Fruit fly (Drosophila melanogaster) whole organism, embryonic: ENCODE data around the gene CG31077.

Experiments
- CG11398 ChIP-seq: fragments of 200-800 bp; sonication (Bioruptor generic); optimal IDR thresholded peaks from 2 replicates; lab custom pipeline; 2016; ENCODE audit warnings: missing biosample characterization, missing genetic modification characterization
- CG11456 ChIP-seq: fragments of 200-800 bp; sonication (Bioruptor generic); IDR thresholded peaks from 3 replicates; pipeline ENCODE4 v1.3.6; 2022; ENCODE audit warnings: missing biosample characterization, missing genetic modification characterization
- CG11695 ChIP-seq: fragments of 200-800 bp; sonication (Bioruptor generic); IDR thresholded peaks from 3 replicates; pipeline ENCODE4 v1.3.6; 2022; ENCODE audit warnings: missing biosample characterization, missing genetic modification characterization
- CG13424 ChIP-seq: fragments of 200-800 bp; sonication (Bioruptor generic); optimal IDR thresholded peaks from 2 replicates; lab custom pipeline; 2019; ENCODE audit warnings: missing biosample characterization, mild to moderate bottlenecking, missing genetic modification characterization, moderate library complexity
- CG14441 ChIP-seq: fragments of 200-800 bp; sonication (Bioruptor generic); IDR thresholded peaks from 2 replicates; pipeline ENCODE4 v1.3.6; 2022; ENCODE audit warnings: missing biosample characterization, missing genetic modification characterization
- CG15011 ChIP-seq: fragments of 200-800 bp; sonication (Bioruptor generic); optimal IDR thresholded peaks from 3 replicates; lab custom pipeline; 2018; ENCODE audit warnings: missing biosample characterization, mild to moderate bottlenecking, missing genetic modification characterization
- CG1647 ChIP-seq: fragments of 200-800 bp; sonication (Bioruptor generic); optimal IDR thresholded peaks from 3 replicates; lab custom pipeline; 2016; ENCODE audit warnings: missing biosample characterization, missing genetic modification characterization
- CG16779 ChIP-seq: fragments of 200-800 bp; sonication (Bioruptor generic); IDR thresholded peaks from 2 replicates; pipeline ENCODE4 v1.3.6; 2022; ENCODE audit warnings: missing biosample characterization, missing genetic modification characterization
- CG17361 ChIP-seq: fragments of 200-800 bp; sonication (Bioruptor generic); IDR thresholded peaks from 3 replicates; pipeline ENCODE4 v1.3.6; 2022; ENCODE audit warnings: missing biosample characterization, missing genetic modification characterization
- CG17385 ChIP-seq: fragments of 200-800 bp; sonication (Bioruptor generic); optimal IDR thresholded peaks from 3 replicates; lab custom pipeline; 2018; ENCODE audit warnings: missing biosample characterization, mild to moderate bottlenecking, missing genetic modification characterization
- CG18262 ChIP-seq: fragments of 200-800 bp; optimal IDR thresholded peaks from 3 replicates; lab custom pipeline; 2019; ENCODE audit warnings: missing biosample characterization, mild to moderate bottlenecking, missing genetic modification characterization, moderate library complexity
- CG31365 ChIP-seq: fragments of 200-800 bp; sonication (Bioruptor generic); optimal IDR thresholded peaks from 2 replicates; lab custom pipeline; 2018; ENCODE audit warnings: missing biosample characterization, mild to moderate bottlenecking, missing genetic modification characterization
- CG31388 ChIP-seq: fragments of 200-800 bp; sonication (Bioruptor generic); optimal IDR thresholded peaks from 2 replicates; lab custom pipeline; 2016; ENCODE audit warnings: missing biosample characterization, missing genetic modification characterization
- CG32772 ChIP-seq: fragments of 200-800 bp; sonication (Bioruptor generic); IDR thresholded peaks from 2 replicates; pipeline ENCODE4 v1.3.6; 2022; ENCODE audit warnings: missing biosample characterization, missing genetic modification characterization
- CG33213 ChIP-seq: fragments of 200-800 bp; sonication (Bioruptor generic); optimal IDR thresholded peaks from 3 replicates; lab custom pipeline; 2016; ENCODE audit warnings: missing biosample characterization, missing genetic modification characterization
- CG4707 ChIP-seq: fragments of 200-800 bp; sonication (Bioruptor generic); optimal IDR thresholded peaks from 2 replicates; lab custom pipeline; 2018; ENCODE audit warnings: missing biosample characterization, mild to moderate bottlenecking, missing genetic modification characterization, moderate library complexity
- CG6683 ChIP-seq: fragments of 200-800 bp; sonication (Bioruptor generic); optimal IDR thresholded peaks from 2 replicates; lab custom pipeline; 2017; ENCODE audit warnings: missing biosample characterization, mild to moderate bottlenecking, missing genetic modification characterization, missing genetic modification reagents
- CG6791 ChIP-seq: fragments of 200-800 bp; sonication (Bioruptor generic); IDR thresholded peaks from 3 replicates; pipeline ENCODE4 v1.3.6; 2022; ENCODE audit warnings: missing biosample characterization, missing genetic modification characterization; ENCODE audit not compliant: partially characterized antibody
- CG8359 ChIP-seq: fragments of 200-800 bp; sonication (Bioruptor generic); optimal IDR thresholded peaks from 2 replicates; lab custom pipeline; 2017; ENCODE audit warnings: missing biosample characterization, mild to moderate bottlenecking, missing genetic modification characterization, borderline replicate concordance
- CG8924 ChIP-seq: fragments of 200-800 bp; optimal IDR thresholded peaks from 3 replicates; lab custom pipeline; 2019; ENCODE audit warnings: missing biosample characterization, mild to moderate bottlenecking, missing genetic modification characterization, moderate library complexity
- CrebB ChIP-seq: fragments of 200-800 bp; sonication (Bioruptor generic); optimal IDR thresholded peaks from 3 replicates; lab custom pipeline; 2018; ENCODE audit warnings: missing biosample characterization, mild to moderate bottlenecking, missing genetic modification characterization
- Deaf1 ChIP-seq: fragments of 200-800 bp; optimal IDR thresholded peaks from 3 replicates; lab custom pipeline; 2019; ENCODE audit warnings: missing biosample characterization, mild to moderate bottlenecking, missing genetic modification characterization, moderate library complexity
- Dip3 ChIP-seq: fragments of 200-800 bp; sonication (Bioruptor generic); optimal IDR thresholded peaks from 3 replicates; lab custom pipeline; 2016; ENCODE audit warnings: missing biosample characterization, missing genetic modification characterization
- GATAe ChIP-seq: fragments of 200-800 bp; sonication (Bioruptor generic); conservative IDR thresholded peaks from 2 replicates; pipeline ENCODE4 v1.3.6; 2022; ENCODE audit warnings: missing biosample characterization, missing genetic modification characterization
- NfI ChIP-seq: fragments of 200-800 bp; sonication (Bioruptor generic); optimal IDR thresholded peaks from 3 replicates; lab custom pipeline; 2018; ENCODE audit warnings: missing biosample characterization, mild to moderate bottlenecking, missing genetic modification characterization, moderate library complexity
- Sox100B ChIP-seq: fragments of 200-800 bp; sonication (Bioruptor generic); optimal IDR thresholded peaks from 3 replicates; lab custom pipeline; 2018; ENCODE audit warnings: missing biosample characterization, mild to moderate bottlenecking, missing genetic modification characterization
- Sox102F ChIP-seq: fragments of 200-800 bp; sonication (Bioruptor generic); optimal IDR thresholded peaks from 2 replicates; lab custom pipeline; 2018; ENCODE audit warnings: missing biosample characterization, mild to moderate bottlenecking, missing genetic modification characterization, moderate library complexity
- aop ChIP-seq: fragments of 200-800 bp; sonication (Bioruptor generic); IDR thresholded peaks from 2 replicates; pipeline ENCODE4 v1.3.6; 2022; ENCODE audit warnings: missing biosample characterization, missing genetic modification characterization
- chif ChIP-seq, 2 experiments: fragments of 200-800 bp; sonication (Bioruptor generic); optimal IDR thresholded peaks; 3 replicates each; lab custom pipeline; 2016; ENCODE audit warnings: missing biosample characterization in 2 of 2, missing genetic modification characterization in 2 of 2
- chm ChIP-seq: fragments of 200-800 bp; sonication (Bioruptor generic); IDR thresholded peaks from 2 replicates; pipeline ENCODE4 v1.3.6; 2022; ENCODE audit warnings: missing biosample characterization, missing genetic modification characterization
- disco-r ChIP-seq: fragments of 200-800 bp; sonication (Bioruptor generic); optimal IDR thresholded peaks from 2 replicates; lab custom pipeline; 2016; ENCODE audit warnings: missing biosample characterization, missing genetic modification characterization
- dysf ChIP-seq: fragments of 200-800 bp; sonication (Bioruptor generic); IDR thresholded peaks from 3 replicates; pipeline ENCODE4 v1.3.6; 2022; ENCODE audit warnings: missing biosample characterization, missing genetic modification characterization
- esg ChIP-seq: fragments of 200-800 bp; sonication (Bioruptor generic); conservative IDR thresholded peaks from 2 replicates; pipeline ENCODE4 v1.3.6; 2022; ENCODE audit warnings: missing biosample characterization, missing genetic modification characterization
- fd102C ChIP-seq: fragments of 200-800 bp; sonication (Bioruptor generic); optimal IDR thresholded peaks from 2 replicates; lab custom pipeline; 2018; ENCODE audit warnings: missing biosample characterization, mild to moderate bottlenecking, missing genetic modification characterization, moderate library complexity
- fd3F ChIP-seq: fragments of 200-800 bp; sonication (Bioruptor generic); optimal IDR thresholded peaks from 2 replicates; lab custom pipeline; 2018; ENCODE audit warnings: missing biosample characterization, mild to moderate bottlenecking, missing genetic modification characterization, moderate library complexity
- gem ChIP-seq: fragments of 200-800 bp; sonication (Bioruptor generic); optimal IDR thresholded peaks from 2 replicates; lab custom pipeline; 2019; ENCODE audit warnings: missing biosample characterization, mild to moderate bottlenecking, missing genetic modification characterization, moderate library complexity
- grau ChIP-seq: fragments of 200-800 bp; optimal IDR thresholded peaks from 3 replicates; lab custom pipeline; 2019; ENCODE audit warnings: missing biosample characterization, mild to moderate bottlenecking, missing genetic modification characterization, moderate library complexity
- grn ChIP-seq: fragments of 200-800 bp; sonication (Bioruptor generic); optimal IDR thresholded peaks from 3 replicates; lab custom pipeline; 2017; ENCODE audit warnings: missing biosample characterization, missing genetic modification characterization
- ken ChIP-seq: fragments of 200-800 bp; sonication (Bioruptor generic); IDR thresholded peaks from 3 replicates; pipeline ENCODE4 v1.3.6; 2022; ENCODE audit warnings: missing biosample characterization, missing genetic modification characterization
- mirr ChIP-seq: fragments of 200-800 bp; sonication (Bioruptor generic); optimal IDR thresholded peaks from 3 replicates; lab custom pipeline; 2018; ENCODE audit warnings: missing biosample characterization, mild to moderate bottlenecking, missing genetic modification characterization
- nerfin-2 ChIP-seq: fragments of 200-800 bp; sonication (Bioruptor generic); IDR thresholded peaks from 2 replicates; pipeline ENCODE4 v1.3.6; 2022; ENCODE audit warnings: missing biosample characterization, missing genetic modification characterization; ENCODE audit not compliant: partially characterized antibody
- prd ChIP-seq, 3 experiments: fragments of >200 bp in 2 of 3; fragments of 200-800 bp in 1 of 3; sonication (Bioruptor generic) in 1 of 3; optimal IDR thresholded peaks in 2 of 3; IDR thresholded peaks in 1 of 3; 2 replicates in 2 of 3; 3 replicates in 1 of 3; pipeline versions ENCODE4 v1.3.6 to Lab custom; 2017 to 2022; ENCODE audit warnings: missing biosample characterization in 1 of 3, missing genetic modification characterization in 1 of 3
- sens ChIP-seq: fragments of 200-800 bp; sonication (Bioruptor generic); peaks from one replicate; lab custom pipeline; 2016; ENCODE audit warnings: missing biosample characterization, missing genetic modification characterization
- sob ChIP-seq: fragments of 200-800 bp; sonication (Bioruptor generic); IDR thresholded peaks from 2 replicates; pipeline ENCODE4 v1.3.6; 2022; ENCODE audit warnings: missing biosample characterization, missing genetic modification characterization
- tna ChIP-seq: fragments of 200-800 bp; sonication (Bioruptor generic); IDR thresholded peaks from 2 replicates; pipeline ENCODE4 v1.3.6; 2022; ENCODE audit warnings: missing biosample characterization, missing genetic modification characterization; ENCODE audit not compliant: partially characterized antibody
- unpg ChIP-seq: fragments of 200-800 bp; sonication (Bioruptor generic); optimal IDR thresholded peaks from 3 replicates; lab custom pipeline; 2018; ENCODE audit warnings: missing biosample characterization, mild to moderate bottlenecking, missing genetic modification characterization, moderate library complexity
- zfh2 ChIP-seq: fragments of 200-800 bp; sonication (Bioruptor generic); optimal IDR thresholded peaks from 2 replicates; lab custom pipeline; 2016; ENCODE audit warnings: missing biosample characterization, missing genetic modification characterization

The CG31077 gene

DNA sequence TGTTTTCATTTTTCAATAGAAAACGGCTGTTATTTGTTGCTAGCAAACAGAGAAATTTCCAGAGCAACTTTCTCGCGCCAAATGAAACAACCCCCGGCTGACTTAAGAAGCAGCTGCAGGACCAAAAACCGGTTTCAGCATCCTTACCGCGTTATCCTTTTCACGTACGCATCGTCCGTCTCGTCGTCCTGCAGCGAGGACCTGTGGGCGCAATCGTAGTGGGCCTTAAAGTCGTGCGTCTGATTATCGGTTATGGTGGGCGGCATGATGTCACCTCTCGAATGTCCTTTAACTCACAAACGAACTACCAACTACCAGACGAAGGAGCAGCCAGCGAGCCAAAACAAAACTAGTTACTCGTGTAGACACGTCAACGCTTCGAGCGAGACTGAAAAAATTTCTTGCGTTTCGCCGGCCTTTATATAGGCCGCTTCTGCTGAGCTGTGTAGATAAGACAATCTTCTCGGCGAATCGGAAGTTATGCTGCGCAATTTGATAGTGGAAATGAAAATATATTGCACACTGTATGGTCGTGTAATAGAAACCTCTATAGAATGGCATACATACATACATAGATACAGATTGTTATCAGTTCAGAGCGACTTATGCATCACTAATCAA lies 46.6 kb upstream of the CG31077 start (continued):
- TF ChIP-seq grn (GFP tag; lab: Kevin White, UChicago) = peak; percentile 70
- TF ChIP-seq mirr (GFP tag; lab: Kevin White, UChicago) = peak; percentile 33
- 0 out of 2 replicates have a peak, but pooled peaks have one; percentile 9 for TF ChIP-seq sob (GFP tag; lab: Robert Waterston, UW)
- TF ChIP-seq dysf (GFP tag; lab: Robert Waterston, UW) = 0 out of 3 replicates have a peak, but pooled peaks have one; percentile 8
- TF ChIP-seq Deaf1 (tag; lab: Kevin White, UChicago) = peak; percentile 3
- TF ChIP-seq, all 482 proteins: peak for 16

DNA sequence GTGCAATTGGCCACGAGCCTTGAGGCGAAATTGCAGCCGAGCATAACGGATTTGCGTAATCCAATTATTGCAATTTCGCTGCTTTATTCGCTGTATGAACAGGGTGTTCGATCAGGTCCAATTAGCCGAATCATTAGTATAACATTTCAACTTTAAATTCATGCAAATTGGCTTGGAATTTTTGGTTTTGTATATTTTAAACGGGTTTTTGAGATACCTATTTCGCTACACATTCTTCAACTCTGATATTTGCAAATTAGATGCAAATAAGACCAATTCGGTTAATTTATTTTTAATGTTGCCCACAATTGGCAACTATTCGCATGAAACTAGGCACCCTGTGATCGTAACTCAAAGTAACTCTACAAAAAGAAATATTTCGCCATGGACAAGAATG lies 46.1 kb upstream of the CG31077 start:
- TF ChIP-seq aop (GFP tag; lab: Robert Waterston, UW) (no peak), tna (no peak), fd102C (GFP tag; lab: Kevin White, UChicago) (no peak), CG8924 (no peak), gem (peak; percentile 45), CG11398 (GFP tag; lab: Kevin White, UChicago) (no peak), GATAe (GFP tag; lab: Robert Waterston, UW) (no peak), dysf (GFP tag; lab: Robert Waterston, UW) (no peak), zfh2 (GFP tag; lab: Kevin White, UChicago) (peak; percentile 49), CG4707 (GFP tag; lab: Kevin White, UChicago) (no peak), CG32772 (GFP tag; lab: Robert Waterston, UW) (no peak), NfI (peak; percentile 19), CG33213 (GFP tag; lab: Kevin White, UChicago) (peak; percentile 9), CG31365 (no peak), CG11695 (GFP tag; lab: Robert Waterston, UW) (peak; percentile 12; the same call in 1 of the 3 replicates), prd (optimal IDR thresholded peaks at IDR 0.05; lab: Kevin White, UChicago) (no peak), prd (GFP tag; IDR thresholded peaks at IDR 0.05; lab: Robert Waterston, UW) (0 out of 3 replicates have a peak, but pooled peaks have one; percentile 23), sens (peak; percentile 87), CG6791 (GFP tag; lab: Robert Waterston, UW) (no peak), CG11456 (GFP tag; lab: Robert Waterston, UW) (no peak), CG15011 (GFP tag; lab: Kevin White, UChicago) (no peak), esg (GFP tag; lab: Robert Waterston, UW) (no peak), Sox102F (GFP tag; lab: Kevin White, UChicago) (peak; percentile 63), CG1647 (GFP tag; lab: Kevin White, UChicago) (no peak), CG16779 (GFP tag; lab: Robert Waterston, UW) (no peak), grau (tag; lab: Kevin White, UChicago) (peak; percentile 28), CG17361 (no peak; the same call in 2 of the 3 replicates), fd3F (GFP tag; lab: Kevin White, UChicago) (peak; percentile 31), disco-r (GFP tag; lab: Kevin White, UChicago) (no peak), ken (GFP tag; lab: Robert Waterston, UW) (no peak), unpg (GFP tag; lab: Kevin White, UChicago) (peak; percentile 42), Dip3 (GFP tag; lab: Kevin White, UChicago) (peak; percentile 1), CrebB (tag; lab: Kevin White, UChicago) (no peak), chif (GFP tag; optimal IDR thresholded peaks at IDR 0.05; lab: Kevin White, UChicago) (peak in 1 of 2 experiments; percentile 48), CG14441 (GFP tag; lab: Robert Waterston, UW) (no peak), Sox100B (GFP tag; lab: Kevin White, UChicago) (no peak), CG13424 (tag; lab: Kevin White, UChicago) (no peak), CG8359 (GFP tag; lab: Kevin White, UChicago) (no peak), CG6683 (GFP tag; lab: Kevin White, UChicago) (no peak), CG17385 (no peak), CG31388 (GFP tag; lab: Kevin White, UChicago) (no peak), CG18262 (tag; lab: Kevin White, UChicago) (no peak), chm (GFP tag; lab: Robert Waterston, UW) (no peak), nerfin-2 (GFP tag; lab: Robert Waterston, UW) (no peak)
